Worm (Caenorhabditis elegans) whole organism, L1 larva: ENCODE measurements around the gene R13H9.6.

ENCODE experiments used
- C04F5.9 ChIP-seq: sonication (generic microtip); optimal IDR thresholded peaks from 2 replicates; lab custom pipeline; 2016; ENCODE audit warnings: missing genetic modification characterization, missing compliant biosample characterization
- C16A3.4 ChIP-seq: fragments of 150-350 bp; optimal IDR thresholded peaks from 2 replicates; lab custom pipeline; 2014; ENCODE audit warnings: missing biosample characterization, missing genetic modification characterization
- C34B4.2 ChIP-seq: sonication (generic microtip); optimal IDR thresholded peaks from 2 replicates; lab custom pipeline; 2017; ENCODE audit warnings: mild to moderate bottlenecking, missing genetic modification characterization, missing compliant biosample characterization
- F16B12.6 ChIP-seq: fragments of 150-350 bp; optimal IDR thresholded peaks from 2 replicates; lab custom pipeline; 2014; ENCODE audit warnings: missing biosample characterization, missing genetic modification characterization
- aha-1 ChIP-seq: fragments of 150-350 bp; optimal IDR thresholded peaks from 2 replicates; lab custom pipeline; 2014; ENCODE audit warnings: missing biosample characterization, missing genetic modification characterization
- alr-1 ChIP-seq: fragments of 200-800 bp; sonication (Bioruptor generic); optimal IDR thresholded peaks from 2 replicates; lab custom pipeline; 2018; ENCODE audit warnings: borderline replicate concordance, mild to moderate bottlenecking, missing genetic modification characterization, missing compliant biosample characterization
- aly-2 ChIP-seq: fragments of 150-350 bp; optimal IDR thresholded peaks from 2 replicates; lab custom pipeline; 2014; ENCODE audit warnings: missing biosample characterization, missing genetic modification characterization
- ama-1 ChIP-seq: fragments of 150-350 bp; optimal IDR thresholded peaks from 2 replicates; lab custom pipeline; 2014
- ceh-63 ChIP-seq: fragments of 200-800 bp; sonication (Bioruptor generic); optimal IDR thresholded peaks from 2 replicates; lab custom pipeline; 2018; ENCODE audit warnings: mild to moderate bottlenecking, missing genetic modification characterization, missing compliant biosample characterization
- ceh-88 ChIP-seq: fragments of 200-800 bp; sonication (Bioruptor generic); IDR thresholded peaks from 2 replicates; pipeline ENCODE4 v1.3.6; 2022; ENCODE audit warnings: missing genetic modification characterization, missing compliant biosample characterization
- ceh-90 ChIP-seq: sonication (generic microtip); optimal IDR thresholded peaks from 2 replicates; lab custom pipeline; 2016; ENCODE audit warnings: missing genetic modification characterization, missing compliant biosample characterization
- dpl-1 ChIP-seq, 3 experiments: fragments of 150-350 bp in 2 of 3; sonication (generic microtip) in 1 of 3; optimal IDR thresholded peaks; 2 replicates each; lab custom pipeline; 2014 to 2017; ENCODE audit warnings: missing biosample characterization in 3 of 3, missing genetic modification characterization in 3 of 3, missing genetic modification reagents in 3 of 3
- dsc-1 ChIP-seq: sonication (generic microtip); optimal IDR thresholded peaks from 2 replicates; lab custom pipeline; 2016; ENCODE audit warnings: mild to moderate bottlenecking, missing genetic modification characterization, missing compliant biosample characterization
- efl-1 ChIP-seq, 4 experiments: fragments of 150-350 bp; optimal IDR thresholded peaks in 3 of 4; peaks in 1 of 4; 1 replicate in 1 of 4; 2 replicates in 3 of 4; lab custom pipeline; 2014; ENCODE audit warnings: missing biosample characterization in 2 of 4, missing genetic modification characterization in 2 of 4, missing genetic modification reagents in 2 of 4
- egl-13 ChIP-seq: sonication (generic microtip); optimal IDR thresholded peaks from 2 replicates; lab custom pipeline; 2016; ENCODE audit warnings: missing genotype, missing genetic modification reagents, missing genetic modification characterization, missing compliant biosample characterization
- egl-27 ChIP-seq, 2 experiments: fragments of 150-350 bp in 1 of 2; sonication (generic microtip); optimal IDR thresholded peaks; 3 replicates each; lab custom pipeline; 2017 to 2018; ENCODE audit warnings: missing biosample characterization in 2 of 2, missing genetic modification characterization in 2 of 2, missing genetic modification reagents in 2 of 2
- elt-2 ChIP-seq: sonication (generic microtip); optimal IDR thresholded peaks from 2 replicates; lab custom pipeline; 2016; ENCODE audit warnings: missing genetic modification characterization, mild to moderate bottlenecking, inconsistent platforms, missing compliant biosample characterization, missing genetic modification reagents
- fkh-10 ChIP-seq: sonication (generic microtip); optimal IDR thresholded peaks from 2 replicates; lab custom pipeline; 2017; ENCODE audit warnings: missing biosample characterization, missing genetic modification reagents, missing genetic modification characterization
- fkh-4 ChIP-seq: sonication (generic microtip); optimal IDR thresholded peaks from 2 replicates; lab custom pipeline; 2016; ENCODE audit warnings: missing compliant biosample characterization, missing genetic modification characterization, borderline replicate concordance
- grh-1 ChIP-seq: fragments of 200-800 bp; sonication (Bioruptor generic); IDR thresholded peaks from 2 replicates; pipeline ENCODE4 v1.3.6; 2022; ENCODE audit warnings: missing genetic modification reagents, missing genetic modification characterization, missing compliant biosample characterization
- hlh-17 ChIP-seq: fragments of 200-800 bp; sonication (Bioruptor generic); optimal IDR thresholded peaks from 2 replicates; lab custom pipeline; 2018; ENCODE audit warnings: missing genetic modification characterization, mild to moderate bottlenecking, missing compliant biosample characterization, moderate library complexity, borderline replicate concordance
- hlh-4 ChIP-seq: sonication (generic microtip); optimal IDR thresholded peaks from 2 replicates; lab custom pipeline; 2016; ENCODE audit warnings: mild to moderate bottlenecking, missing genetic modification characterization, missing compliant biosample characterization
- hpl-2 ChIP-seq: fragments of 150-350 bp; optimal IDR thresholded peaks from 2 replicates; lab custom pipeline; 2014; ENCODE audit warnings: missing biosample characterization, missing genetic modification reagents, missing genetic modification characterization
- irx-1 ChIP-seq: sonication (generic microtip); optimal IDR thresholded peaks from 2 replicates; lab custom pipeline; 2016; ENCODE audit warnings: missing genetic modification characterization, missing compliant biosample characterization
- isw-1 ChIP-seq: fragments of 200-800 bp; sonication (Bioruptor generic); IDR thresholded peaks from 2 replicates; pipeline ENCODE4 v1.3.6; 2022; ENCODE audit warnings: missing genetic modification characterization, missing compliant biosample characterization
- jun-1 ChIP-seq: fragments of 150-350 bp; optimal IDR thresholded peaks from 2 replicates; lab custom pipeline; 2014; ENCODE audit warnings: missing biosample characterization, missing genetic modification reagents, missing genetic modification characterization
- lin-14 ChIP-seq: fragments of 200-800 bp; sonication (Bioruptor generic); optimal IDR thresholded peaks from 2 replicates; lab custom pipeline; 2018; ENCODE audit warnings: mild to moderate bottlenecking, missing genetic modification characterization, moderate library complexity, missing compliant biosample characterization
- lin-15B ChIP-seq: fragments of 150-350 bp; sonication (generic microtip); optimal IDR thresholded peaks from 3 replicates; lab custom pipeline; 2014; ENCODE audit warnings: missing biosample characterization, missing genetic modification characterization
- lir-3 ChIP-seq: sonication (generic microtip); optimal IDR thresholded peaks from 2 replicates; lab custom pipeline; 2016; ENCODE audit warnings: mild to moderate bottlenecking, missing genetic modification characterization, moderate library complexity, missing compliant biosample characterization; ENCODE audit not compliant: poor library complexity
- lsy-2 ChIP-seq, 2 experiments: fragments of 150-350 bp; optimal IDR thresholded peaks; 2 replicates each; lab custom pipeline; 2014; ENCODE audit warnings: missing biosample characterization in 2 of 2, missing genetic modification characterization in 2 of 2
- mdl-1 ChIP-seq, 2 experiments: fragments of 150-350 bp; optimal IDR thresholded peaks; 2 replicates each; lab custom pipeline; 2014 to 2017; ENCODE audit warnings: missing biosample characterization in 2 of 2, missing genetic modification characterization in 2 of 2, inconsistent platforms in 1 of 2
- mef-2 ChIP-seq: fragments of 150-350 bp; optimal IDR thresholded peaks from 2 replicates; lab custom pipeline; 2014; ENCODE audit warnings: missing biosample characterization, missing genetic modification characterization
- mep-1 ChIP-seq: fragments of 150-350 bp; optimal IDR thresholded peaks from 2 replicates; lab custom pipeline; 2014; ENCODE audit warnings: missing biosample characterization, missing genetic modification characterization
- nhr-12 ChIP-seq: sonication (generic microtip); optimal IDR thresholded peaks from 2 replicates; lab custom pipeline; 2017; ENCODE audit warnings: missing biosample characterization, missing genetic modification characterization
- nhr-19 ChIP-seq: fragments of 200-800 bp; sonication (Bioruptor generic); conservative IDR thresholded peaks from 2 replicates; pipeline ENCODE4 v1.3.6; 2022; ENCODE audit warnings: missing genetic modification characterization, missing compliant biosample characterization
- nhr-237 ChIP-seq: fragments of 150-350 bp; optimal IDR thresholded peaks from 2 replicates; lab custom pipeline; 2014; ENCODE audit warnings: missing biosample characterization, missing genetic modification characterization
- nhr-71 ChIP-seq: sonication (generic microtip); optimal IDR thresholded peaks from 2 replicates; lab custom pipeline; 2016; ENCODE audit warnings: mild to moderate bottlenecking, missing genetic modification characterization, moderate library complexity, missing compliant biosample characterization
- nhr-76 ChIP-seq: sonication (generic microtip); optimal IDR thresholded peaks from 2 replicates; lab custom pipeline; 2017; ENCODE audit warnings: missing biosample characterization, missing genetic modification characterization
- nhr-85 ChIP-seq: sonication (generic microtip); peaks from one replicate; lab custom pipeline; 2016; ENCODE audit warnings: missing genetic modification characterization, inconsistent platforms, missing compliant biosample characterization
- nhr-90 ChIP-seq: sonication (generic microtip); optimal IDR thresholded peaks from 2 replicates; lab custom pipeline; 2016; ENCODE audit warnings: mild to moderate bottlenecking, missing genetic modification characterization, missing compliant biosample characterization; ENCODE audit not compliant: poor library complexity
- snu-23 ChIP-seq: sonication (generic microtip); optimal IDR thresholded peaks from 2 replicates; lab custom pipeline; 2016; ENCODE audit warnings: missing genetic modification characterization, missing compliant biosample characterization
- sox-4 ChIP-seq: sonication (generic microtip); optimal IDR thresholded peaks from 2 replicates; lab custom pipeline; 2016; ENCODE audit warnings: missing genetic modification characterization, missing compliant biosample characterization
- sptf-1 ChIP-seq: fragments of 150-350 bp; optimal IDR thresholded peaks from 2 replicates; lab custom pipeline; 2014; ENCODE audit warnings: missing biosample characterization, missing genetic modification characterization
- tbx-2 ChIP-seq: sonication (generic microtip); optimal IDR thresholded peaks from 2 replicates; lab custom pipeline; 2016; ENCODE audit warnings: missing genetic modification characterization, missing compliant biosample characterization
- tlp-1 ChIP-seq: fragments of 150-350 bp; optimal IDR thresholded peaks from 2 replicates; lab custom pipeline; 2014; ENCODE audit warnings: missing biosample characterization, missing genetic modification characterization
- unc-62 ChIP-seq: fragments of 150-350 bp; optimal IDR thresholded peaks from 2 replicates; lab custom pipeline; 2014; ENCODE audit warnings: missing biosample characterization, missing genetic modification reagents, missing genetic modification characterization
- unc-86 ChIP-seq: sonication (generic microtip); optimal IDR thresholded peaks from 2 replicates; lab custom pipeline; 2016; ENCODE audit warnings: missing genetic modification characterization, missing compliant biosample characterization
- unc-98 ChIP-seq: fragments of 200-800 bp; sonication (Bioruptor generic); IDR thresholded peaks from 2 replicates; pipeline ENCODE4 v1.3.6; 2022; ENCODE audit warnings: missing genetic modification characterization, missing compliant biosample characterization
- vab-15 ChIP-seq: sonication (generic microtip); optimal IDR thresholded peaks from 2 replicates; lab custom pipeline; 2017; ENCODE audit warnings: missing genotype, mild to moderate bottlenecking, missing genetic modification characterization, missing compliant biosample characterization
- xbp-1 ChIP-seq: sonication (generic microtip); optimal IDR thresholded peaks from 2 replicates; lab custom pipeline; 2016; ENCODE audit warnings: missing genetic modification characterization, missing compliant biosample characterization
- zip-4 ChIP-seq: fragments of 200-800 bp; sonication (Bioruptor generic); optimal IDR thresholded peaks from 2 replicates; lab custom pipeline; 2018; ENCODE audit warnings: mild to moderate bottlenecking, missing genetic modification characterization, moderate library complexity, missing compliant biosample characterization
- ztf-11 ChIP-seq, 2 experiments: sonication (generic microtip); optimal IDR thresholded peaks; 2 replicates each; lab custom pipeline; 2016 to 2017; ENCODE audit warnings: missing genetic modification characterization in 2 of 2, missing biosample characterization in 1 of 2, missing compliant biosample characterization in 1 of 2

Gene R13H9.6

ce11 chrIV:5103229-5103894 lies 34.9 kb upstream of the R13H9.6 start, which contains the start of gene C02B10.3 (continued):
- TF ChIP-seq sox-4 (no peak), egl-27 (tag; optimal IDR thresholded peaks at IDR 0.05; lab: Kevin White, UChicago) (no peak), nhr-12 (tag; lab: Kevin White, UChicago) (no peak), nhr-19 (GFP tag; lab: Robert Waterston, UW) (no peak), mdl-1 (tag; optimal IDR thresholded peaks at IDR 0.05; lab: Kevin White, UChicago) (no peak), C34B4.2 (no peak), hpl-2 (GFP tag; lab: Kevin White, UChicago) (no peak), dsc-1 (tag; lab: Kevin White, UChicago) (no peak), jun-1 (tag; lab: Kevin White, UChicago) (no peak), lin-15B (tag; lab: Kevin White, UChicago) (no peak), efl-1 (optimal IDR thresholded peaks at IDR 0.05; lab: Kevin White, UChicago) (peak; percentile 36 to 44), efl-1 (GFP tag; optimal IDR thresholded peaks at IDR 0.05 in 1 of 2; lab: Kevin White, UChicago) (peak in 1 of 2 experiments; percentile 78), ceh-90 (no peak), nhr-90 (no peak), grh-1 (GFP tag; lab: Robert Waterston, UW) (no peak), dpl-1 (GFP tag; optimal IDR thresholded peaks at IDR 0.05; lab: Kevin White, UChicago) (no peak), hlh-4 (no peak), C16A3.4 (tag; lab: Kevin White, UChicago) (no peak), zip-4 (GFP tag; lab: Kevin White, UChicago) (no peak), unc-98 (GFP tag; lab: Robert Waterston, UW) (no peak), lin-14 (GFP tag; lab: Kevin White, UChicago) (peak; percentile 81), xbp-1 (tag; lab: Kevin White, UChicago) (no peak), fkh-4 (tag; lab: Kevin White, UChicago) (no peak), ceh-63 (GFP tag; lab: Kevin White, UChicago) (no peak), mep-1 (no peak), ceh-88 (GFP tag; lab: Robert Waterston, UW) (no peak), alr-1 (tag; lab: Kevin White, UChicago) (no peak), fkh-10 (GFP tag; lab: Kevin White, UChicago) (peak; percentile 40), tbx-2 (tag; lab: Kevin White, UChicago) (peak; percentile 25), aha-1 (no peak), sptf-1 (tag; lab: Kevin White, UChicago) (no peak), lir-3 (tag; lab: Kevin White, UChicago) (no peak), irx-1 (tag; lab: Kevin White, UChicago) (no peak), aly-2 (tag; lab: Kevin White, UChicago) (no peak), isw-1 (GFP tag; lab: Robert Waterston, UW) (peak; percentile 29), egl-13 (tag; lab: Kevin White, UChicago) (no peak), elt-2 (no peak), lsy-2 (tag; optimal IDR thresholded peaks at IDR 0.05; lab: Kevin White, UChicago) (peak; percentile 19 to 75), nhr-85 (no peak), unc-62 (GFP tag; lab: Kevin White, UChicago) (no peak), ama-1 (lab: Kevin White, UChicago) (no peak), unc-86 (tag; lab: Kevin White, UChicago) (peak; percentile 21), nhr-76 (tag; lab: Kevin White, UChicago) (no peak), vab-15 (no peak), ztf-11 (tag; optimal IDR thresholded peaks at IDR 0.05; lab: Kevin White, UChicago) (no peak), mef-2 (no peak), F16B12.6 (peak; percentile 19), hlh-17 (GFP tag; lab: Kevin White, UChicago) (no peak), nhr-237 (tag; lab: Kevin White, UChicago) (no peak), snu-23 (GFP tag; lab: Kevin White, UChicago) (peak; percentile 46), C04F5.9 (tag; lab: Kevin White, UChicago) (no peak), tlp-1 (tag; lab: Kevin White, UChicago) (no peak), nhr-71 (tag; lab: Kevin White, UChicago) (no peak)
